Fruit fly (Drosophila melanogaster) whole organism, embryonic: ENCODE results near the gene CG46465.

ENCODE experiments used
- Bgb ChIP-seq: fragments of 200-800 bp; sonication (Bioruptor generic); IDR thresholded peaks from 2 replicates; pipeline ENCODE4 v1.3.6; 2022; ENCODE audit warnings: missing biosample characterization, missing genetic modification characterization; ENCODE audit not compliant: partially characterized antibody
- Blimp-1 ChIP-seq: fragments of 200-800 bp; sonication (Bioruptor generic); optimal IDR thresholded peaks from 3 replicates; lab custom pipeline; 2018; ENCODE audit warnings: missing biosample characterization, missing genetic modification characterization, mild to moderate bottlenecking, moderate library complexity, missing genetic modification reagents
- BtbVII ChIP-seq: fragments of 200-800 bp; sonication (Bioruptor generic); optimal IDR thresholded peaks from 3 replicates; lab custom pipeline; 2017; ENCODE audit warnings: missing biosample characterization, mild to moderate bottlenecking, missing genetic modification characterization
- CG11085 ChIP-seq: fragments of 200-800 bp; sonication (Bioruptor generic); IDR thresholded peaks from 2 replicates; pipeline ENCODE4 v1.3.6; 2022; ENCODE audit warnings: missing biosample characterization, missing genetic modification characterization
- CG14014 ChIP-seq: fragments of 200-800 bp; sonication (Bioruptor generic); IDR thresholded peaks from 2 replicates; pipeline ENCODE4 v1.3.6; 2022; ENCODE audit warnings: missing biosample characterization, missing genetic modification characterization
- CG14050 ChIP-seq: fragments of 200-800 bp; sonication (Bioruptor generic); IDR thresholded peaks from 3 replicates; pipeline ENCODE4 v1.3.6; 2022; ENCODE audit warnings: missing biosample characterization, missing genetic modification characterization
- CG15696 ChIP-seq: fragments of 200-800 bp; sonication (Bioruptor generic); optimal IDR thresholded peaks from 2 replicates; lab custom pipeline; 2019; ENCODE audit warnings: missing biosample characterization, mild to moderate bottlenecking, missing genetic modification characterization, moderate library complexity
- CG17361 ChIP-seq: fragments of 200-800 bp; sonication (Bioruptor generic); IDR thresholded peaks from 3 replicates; pipeline ENCODE4 v1.3.6; 2022; ENCODE audit warnings: missing biosample characterization, missing genetic modification characterization
- CG17568 ChIP-seq: fragments of 200-800 bp; sonication (Bioruptor generic); optimal IDR thresholded peaks from 2 replicates; lab custom pipeline; 2018; ENCODE audit warnings: missing biosample characterization, mild to moderate bottlenecking, missing genetic modification characterization, moderate library complexity
- CG17912 ChIP-seq: fragments of 200-800 bp; sonication (Bioruptor generic); optimal IDR thresholded peaks from 2 replicates; lab custom pipeline; 2018; ENCODE audit warnings: missing biosample characterization, mild to moderate bottlenecking, missing genetic modification characterization
- CG18599 ChIP-seq: fragments of 200-800 bp; sonication (Bioruptor generic); optimal IDR thresholded peaks from 3 replicates; lab custom pipeline; 2017; ENCODE audit warnings: missing biosample characterization, missing genetic modification characterization, mild to moderate bottlenecking, moderate library complexity, missing genetic modification reagents
- CG2120 ChIP-seq: fragments of 200-800 bp; sonication (Bioruptor generic); optimal IDR thresholded peaks from 3 replicates; lab custom pipeline; 2016; ENCODE audit warnings: missing biosample characterization, missing genetic modification characterization
- CG4404 ChIP-seq: fragments of 200-800 bp; sonication (Bioruptor generic); IDR thresholded peaks from 2 replicates; pipeline ENCODE4 v1.3.6; 2022; ENCODE audit warnings: missing biosample characterization, missing genetic modification characterization
- CG4424 ChIP-seq: fragments of 200-800 bp; sonication (Bioruptor generic); optimal IDR thresholded peaks from 3 replicates; lab custom pipeline; 2016; ENCODE audit warnings: missing biosample characterization, missing genetic modification characterization
- CG4617 ChIP-seq: fragments of 200-800 bp; sonication (Bioruptor generic); optimal IDR thresholded peaks from 3 replicates; lab custom pipeline; 2016; ENCODE audit warnings: missing biosample characterization, missing genetic modification characterization, borderline replicate concordance
- CG6854 ChIP-seq: fragments of 200-800 bp; sonication (Bioruptor generic); optimal IDR thresholded peaks from 3 replicates; lab custom pipeline; 2017; ENCODE audit warnings: missing biosample characterization, mild to moderate bottlenecking, missing genetic modification characterization
- CG7786 ChIP-seq: fragments of 200-800 bp; sonication (Bioruptor generic); optimal IDR thresholded peaks from 2 replicates; lab custom pipeline; 2016; ENCODE audit warnings: missing biosample characterization, missing genetic modification characterization
- CoRest ChIP-seq: fragments of 200-800 bp; sonication (Bioruptor generic); optimal IDR thresholded peaks from 3 replicates; lab custom pipeline; 2018; ENCODE audit warnings: missing biosample characterization, mild to moderate bottlenecking, missing genetic modification characterization, moderate library complexity
- Dip2 ChIP-seq: fragments of 200-800 bp; sonication (Bioruptor generic); IDR thresholded peaks from 2 replicates; pipeline ENCODE4 v1.3.6; 2022; ENCODE audit warnings: missing biosample characterization, missing genetic modification characterization
- Doc3 ChIP-seq: fragments of 200-800 bp; sonication (Bioruptor generic); IDR thresholded peaks from 3 replicates; pipeline ENCODE4 v1.3.6; 2022; ENCODE audit warnings: missing biosample characterization, missing genetic modification characterization; ENCODE audit not compliant: partially characterized antibody
- Dp ChIP-seq: fragments of 200-800 bp; sonication (Bioruptor generic); optimal IDR thresholded peaks from 2 replicates; lab custom pipeline; 2018; ENCODE audit warnings: missing biosample characterization, mild to moderate bottlenecking, missing genetic modification characterization, moderate library complexity
- Dref ChIP-seq: fragments of 200-800 bp; sonication (Bioruptor generic); IDR thresholded peaks from 2 replicates; pipeline ENCODE4 v1.3.6; 2022; ENCODE audit warnings: missing biosample characterization, missing genetic modification characterization
- E2f1 ChIP-seq: fragments of 200-800 bp; sonication (Bioruptor generic); IDR thresholded peaks from 2 replicates; pipeline ENCODE4 v1.3.6; 2022; ENCODE audit warnings: missing biosample characterization, missing genetic modification characterization
- HLH54F ChIP-seq: fragments of 200-800 bp; sonication (Bioruptor generic); optimal IDR thresholded peaks from 3 replicates; lab custom pipeline; 2016; ENCODE audit warnings: missing biosample characterization, missing genetic modification characterization
- HmgD ChIP-seq: fragments of 200-800 bp; sonication (Bioruptor generic); optimal IDR thresholded peaks from 3 replicates; lab custom pipeline; 2016; ENCODE audit warnings: missing biosample characterization, missing genetic modification characterization
- HmgZ ChIP-seq: fragments of 200-800 bp; sonication (Bioruptor generic); optimal IDR thresholded peaks from 2 replicates; lab custom pipeline; 2018; ENCODE audit warnings: missing biosample characterization, mild to moderate bottlenecking, missing genetic modification characterization
- Hr39 ChIP-seq: fragments of >200 bp; optimal IDR thresholded peaks from 2 replicates; lab custom pipeline; 2017
- MBD-R2 ChIP-seq: fragments of 200-800 bp; sonication (Bioruptor generic); IDR thresholded peaks from 2 replicates; pipeline ENCODE4 v1.3.6; 2022; ENCODE audit warnings: missing biosample characterization, missing genetic modification characterization
- Max ChIP-seq: fragments of 200-800 bp; sonication (Bioruptor generic); optimal IDR thresholded peaks from 2 replicates; lab custom pipeline; 2016; ENCODE audit warnings: missing biosample characterization, mild to moderate bottlenecking, missing genetic modification characterization
- Nf-YA ChIP-seq: fragments of 200-800 bp; sonication (Bioruptor generic); IDR thresholded peaks from 2 replicates; pipeline ENCODE4 v1.3.6; 2022; ENCODE audit warnings: missing biosample characterization, missing genetic modification characterization
- Oli ChIP-seq: fragments of 200-800 bp; sonication (Bioruptor generic); optimal IDR thresholded peaks from 2 replicates; lab custom pipeline; 2018; ENCODE audit warnings: missing biosample characterization, mild to moderate bottlenecking, missing genetic modification characterization, moderate library complexity
- Six4 ChIP-seq: fragments of 200-800 bp; sonication (Bioruptor generic); optimal IDR thresholded peaks from 2 replicates; lab custom pipeline; 2016; ENCODE audit warnings: missing biosample characterization, missing genetic modification characterization
- Sry-δ ChIP-seq: fragments of 200-800 bp; sonication (Bioruptor generic); optimal IDR thresholded peaks from 2 replicates; lab custom pipeline; 2016; ENCODE audit warnings: missing biosample characterization, missing genetic modification characterization
- Usf ChIP-seq: fragments of 200-800 bp; sonication (Bioruptor generic); optimal IDR thresholded peaks from 2 replicates; lab custom pipeline; 2017; ENCODE audit warnings: missing genotype, missing biosample characterization, missing genetic modification characterization
- ato ChIP-seq: fragments of 200-800 bp; sonication (Bioruptor generic); IDR thresholded peaks from 2 replicates; pipeline ENCODE4 v1.3.6; 2022; ENCODE audit warnings: missing biosample characterization, missing genetic modification characterization; ENCODE audit not compliant: partially characterized antibody
- crc ChIP-seq: fragments of 200-800 bp; sonication (Bioruptor generic); optimal IDR thresholded peaks from 2 replicates; lab custom pipeline; 2016; ENCODE audit warnings: missing biosample characterization, missing genetic modification characterization
- dm ChIP-seq: fragments of 200-800 bp; sonication (Bioruptor generic); optimal IDR thresholded peaks from 3 replicates; lab custom pipeline; 2016; ENCODE audit warnings: missing biosample characterization, missing genetic modification characterization
- dmrt99B ChIP-seq: fragments of 200-800 bp; sonication (Bioruptor generic); optimal IDR thresholded peaks from 2 replicates; lab custom pipeline; 2018; ENCODE audit warnings: missing biosample characterization, mild to moderate bottlenecking, missing genetic modification characterization, moderate library complexity
- ftz-f1 ChIP-seq: fragments of 200-800 bp; sonication (Bioruptor generic); optimal IDR thresholded peaks from 2 replicates; lab custom pipeline; 2016; ENCODE audit warnings: missing biosample characterization, missing genetic modification characterization
- pfk ChIP-seq: fragments of 200-800 bp; sonication (Bioruptor generic); optimal IDR thresholded peaks from 2 replicates; lab custom pipeline; 2018; ENCODE audit warnings: missing biosample characterization, mild to moderate bottlenecking, missing genetic modification characterization, moderate library complexity
- pita ChIP-seq: fragments of 200-800 bp; sonication (Bioruptor generic); optimal IDR thresholded peaks from 2 replicates; lab custom pipeline; 2017; ENCODE audit warnings: missing biosample characterization, mild to moderate bottlenecking, missing genetic modification characterization
- pzg ChIP-seq: fragments of 200-800 bp; sonication (Bioruptor generic); optimal IDR thresholded peaks from 3 replicates; lab custom pipeline; 2018; ENCODE audit warnings: missing biosample characterization, mild to moderate bottlenecking, missing genetic modification characterization, moderate library complexity
- ranshi ChIP-seq: fragments of 200-800 bp; sonication (Bioruptor generic); IDR thresholded peaks from 2 replicates; pipeline ENCODE4 v1.3.6; 2022; ENCODE audit warnings: missing biosample characterization, missing genetic modification characterization
- slbo ChIP-seq: fragments of 200-800 bp; sonication (Bioruptor generic); IDR thresholded peaks from 2 replicates; pipeline ENCODE4 v1.3.6; 2022; ENCODE audit warnings: missing biosample characterization, missing genetic modification characterization
- trem ChIP-seq: fragments of 200-800 bp; optimal IDR thresholded peaks from 3 replicates; lab custom pipeline; 2019; ENCODE audit warnings: missing biosample characterization, mild to moderate bottlenecking, missing genetic modification characterization, moderate library complexity
- ttk ChIP-seq: fragments of 200-800 bp; sonication (Bioruptor generic); IDR thresholded peaks from 2 replicates; pipeline ENCODE4 v2.1.2; 2022; ENCODE audit warnings: missing biosample characterization, missing genetic modification characterization
- unpg ChIP-seq: fragments of 200-800 bp; sonication (Bioruptor generic); optimal IDR thresholded peaks from 3 replicates; lab custom pipeline; 2018; ENCODE audit warnings: missing biosample characterization, mild to moderate bottlenecking, missing genetic modification characterization, moderate library complexity
- vfl ChIP-seq: fragments of 200-800 bp; sonication (Bioruptor generic); optimal IDR thresholded peaks from 2 replicates; lab custom pipeline; 2016; ENCODE audit warnings: missing biosample characterization, missing genetic modification characterization
- yki ChIP-seq: fragments of >200 bp; optimal IDR thresholded peaks from 3 replicates; lab custom pipeline; 2018
- zf30C ChIP-seq: fragments of 200-800 bp; sonication (Bioruptor generic); optimal IDR thresholded peaks from 3 replicates; lab custom pipeline; 2018; ENCODE audit warnings: missing biosample characterization, mild to moderate bottlenecking, missing genetic modification characterization

CG46465 gene

DNA sequence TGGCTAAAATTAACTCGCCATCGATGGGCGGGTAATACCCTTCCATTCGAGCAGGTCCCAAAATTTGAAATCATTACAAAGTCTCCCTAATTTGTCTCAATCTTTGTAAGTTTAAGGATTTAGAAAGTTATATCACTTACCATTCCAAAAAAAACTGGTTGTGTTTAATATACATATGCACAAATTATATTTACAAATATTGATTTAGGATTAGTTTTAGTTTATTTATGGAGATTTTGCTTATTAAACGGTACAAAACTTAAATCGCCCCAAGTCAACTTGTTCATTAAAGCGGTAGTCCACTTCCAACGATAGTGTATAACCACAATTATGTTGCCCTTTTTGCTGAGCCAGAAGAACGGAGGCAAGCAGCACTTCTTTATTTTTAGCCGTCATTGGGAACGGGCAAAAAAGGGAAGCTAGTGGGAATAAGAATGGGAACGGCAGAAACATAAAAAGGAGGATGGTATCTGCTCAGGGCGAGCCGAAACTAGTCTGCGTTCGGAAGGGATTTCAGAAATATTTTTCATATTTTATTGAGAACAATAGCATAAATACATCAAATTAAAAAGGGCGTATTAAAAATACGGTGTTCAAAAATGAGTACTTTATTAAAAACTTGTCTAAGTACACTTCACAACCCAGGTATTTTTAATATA, 44.1 kb upstream of the CG46465 start (continued):
- TF ChIP-seq CG4424 (GFP tag; lab: Kevin White, UChicago) (peak; percentile 56), dmrt99B (tag; lab: Kevin White, UChicago) (peak; percentile 73), CG17912 (GFP tag; lab: Kevin White, UChicago) (no peak), yki (lab: Kevin White, UChicago) (no peak), dm (no peak), HLH54F (GFP tag; lab: Kevin White, UChicago) (no peak), CG2120 (GFP tag; lab: Kevin White, UChicago) (peak; percentile 24), CoRest (tag; lab: Kevin White, UChicago) (peak; percentile 80), Blimp-1 (GFP tag; lab: Kevin White, UChicago) (peak; percentile 81), MBD-R2 (GFP tag; lab: Robert Waterston, UW) (no peak), BtbVII (peak; percentile 31), pfk (GFP tag; lab: Kevin White, UChicago) (no peak), ranshi (GFP tag; lab: Robert Waterston, UW) (peak; percentile 19; the same call in 1 of the 2 replicates), zf30C (GFP tag; lab: Kevin White, UChicago) (no peak), CG6854 (GFP tag; lab: Kevin White, UChicago) (no peak), CG4404 (0 out of 2 replicates have a peak, but pooled peaks have one; percentile 22), HmgD (GFP tag; lab: Kevin White, UChicago) (no peak)

DNA sequence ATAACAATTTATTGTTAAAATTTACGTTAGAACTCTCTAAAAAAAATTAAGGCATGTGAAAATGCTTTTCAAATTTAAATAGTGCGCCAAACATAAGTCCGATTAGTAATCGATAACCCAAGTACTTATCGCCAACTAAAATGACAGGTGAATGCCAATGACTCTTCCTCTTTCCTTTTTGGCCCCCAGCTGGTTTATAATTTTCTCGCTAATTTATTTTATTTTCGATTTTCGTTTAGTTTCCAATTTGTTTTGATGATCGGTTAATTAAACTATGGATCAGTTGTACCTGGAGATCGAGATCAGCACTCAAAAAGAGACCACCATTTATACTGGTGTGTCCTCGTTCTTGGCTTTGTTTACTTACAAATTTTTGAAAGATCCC, 43.6 kb upstream of the CG46465 start, which contains the start of gene CG10428:
Gene CG10428 (plus strand): TSS at position 161 of the 385 bp plus-strand sequence.
- TF ChIP-seq ftz-f1 (GFP tag; lab: Kevin White, UChicago) (no peak), Hr39 (lab: Kevin White, UChicago) (no peak), Doc3 (GFP tag; lab: Robert Waterston, UW) (no peak), pzg (GFP tag; lab: Kevin White, UChicago) (peak; percentile 69), CG15696 (tag; lab: Kevin White, UChicago) (no peak), Dp (GFP tag; lab: Kevin White, UChicago) (peak; percentile 93), vfl (GFP tag; lab: Kevin White, UChicago) (no peak), CG7786 (GFP tag; lab: Kevin White, UChicago) (no peak), CG4617 (GFP tag; lab: Kevin White, UChicago) (peak; percentile 64), CG11085 (GFP tag; lab: Robert Waterston, UW) (no peak), unpg (GFP tag; lab: Kevin White, UChicago) (no peak), crc (GFP tag; lab: Kevin White, UChicago) (no peak), slbo (no peak), HmgZ (tag; lab: Kevin White, UChicago) (no peak), zf30C (GFP tag; lab: Kevin White, UChicago) (no peak), CG17568 (GFP tag; lab: Kevin White, UChicago) (no peak), Dip2 (GFP tag; lab: Robert Waterston, UW) (no peak), Six4 (GFP tag; lab: Kevin White, UChicago) (no peak), CG14014 (GFP tag; lab: Robert Waterston, UW) (no peak), Dref (GFP tag; lab: Robert Waterston, UW) (peak; percentile 93), CG14050 (GFP tag; lab: Robert Waterston, UW) (no peak), MBD-R2 (GFP tag; lab: Robert Waterston, UW) (peak; percentile 69), pita (GFP tag; lab: Kevin White, UChicago) (no peak), Max (no peak), trem (tag; lab: Kevin White, UChicago) (peak; percentile 46), Sry-δ (GFP tag; lab: Kevin White, UChicago) (peak; percentile 45), Usf (GFP tag; lab: Kevin White, UChicago) (no peak), CG18599 (GFP tag; lab: Kevin White, UChicago) (no peak), Nf-YA (GFP tag; lab: Robert Waterston, UW) (no peak), Oli (tag; lab: Kevin White, UChicago) (no peak), CG17361 (GFP tag; lab: Robert Waterston, UW) (no peak), ato (GFP tag; lab: Robert Waterston, UW) (0 out of 2 replicates have a peak, but pooled peaks have one; percentile 52), E2f1 (GFP tag; lab: Robert Waterston, UW) (no peak), Bgb (GFP tag; lab: Robert Waterston, UW) (peak; percentile 63; the same call in 1 of the 2 replicates), ttk (GFP tag; lab: Robert Waterston, UW) (no peak)
